Worm (Caenorhabditis elegans) whole organism, L4 larva: ENCODE measurements around the gene unc-105.

Source experiments
- D1046.2 ChIP-seq: fragments of 200-800 bp; sonication (Bioruptor generic); IDR thresholded peaks from 2 replicates; pipeline ENCODE4 v1.3.6; 2022; ENCODE audit warnings: missing genetic modification characterization, missing compliant biosample characterization
- F26F4.8 ChIP-seq: fragments of 200-800 bp; sonication (Bioruptor generic); conservative IDR thresholded peaks from 2 replicates; pipeline ENCODE4 v1.3.6; 2022; ENCODE audit warnings: missing genetic modification characterization, missing compliant biosample characterization
- F37D6.2 ChIP-seq: sonication (generic microtip); optimal IDR thresholded peaks from 2 replicates; lab custom pipeline; 2016; ENCODE audit warnings: mild to moderate bottlenecking, missing genetic modification characterization, missing compliant biosample characterization
- F49E8.2 ChIP-seq: sonication (generic microtip); optimal IDR thresholded peaks from 2 replicates; lab custom pipeline; 2016; ENCODE audit warnings: missing compliant biosample characterization, mild to moderate bottlenecking, missing genetic modification characterization, borderline replicate concordance
- T20F7.1 ChIP-seq: fragments of 200-800 bp; sonication (Bioruptor generic); optimal IDR thresholded peaks from 2 replicates; lab custom pipeline; 2018; ENCODE audit warnings: mild to moderate bottlenecking, missing genetic modification characterization, missing compliant biosample characterization
- T26A8.4 ChIP-seq: fragments of 200-800 bp; sonication (Bioruptor generic); IDR thresholded peaks from 2 replicates; pipeline ENCODE4 v1.3.6; 2022; ENCODE audit warnings: missing genetic modification characterization, missing compliant biosample characterization
- Y48G9A.11 ChIP-seq: fragments of 200-800 bp; sonication (Bioruptor generic); IDR thresholded peaks from 2 replicates; pipeline ENCODE4 v1.3.6; 2022; ENCODE audit warnings: missing genetic modification reagents, missing genetic modification characterization, missing compliant biosample characterization
- aha-1 ChIP-seq: fragments of 150-350 bp; peaks from one replicate; lab custom pipeline; 2014; ENCODE audit warnings: missing biosample characterization, missing genetic modification characterization
- arid-1 ChIP-seq: fragments of 200-800 bp; sonication (Bioruptor generic); conservative IDR thresholded peaks from 2 replicates; pipeline ENCODE4 v1.3.6; 2022; ENCODE audit warnings: missing genetic modification reagents, missing genetic modification characterization, missing compliant biosample characterization
- ceh-28 ChIP-seq: fragments of 150-350 bp; optimal IDR thresholded peaks from 2 replicates; lab custom pipeline; 2014; ENCODE audit warnings: missing biosample characterization, missing genetic modification reagents, missing genetic modification characterization
- ceh-32 ChIP-seq: sonication (generic microtip); optimal IDR thresholded peaks from 2 replicates; lab custom pipeline; 2016; ENCODE audit warnings: mild to moderate bottlenecking, missing genetic modification characterization, missing compliant biosample characterization; ENCODE audit not compliant: poor library complexity
- ceh-44 ChIP-seq: fragments of 200-800 bp; sonication (Bioruptor generic); IDR thresholded peaks from 2 replicates; pipeline ENCODE4 v1.3.6; 2022; ENCODE audit warnings: missing genetic modification reagents, missing genetic modification characterization, missing compliant biosample characterization
- cey-2 ChIP-seq: sonication (generic microtip); optimal IDR thresholded peaks from 3 replicates; lab custom pipeline; 2017; ENCODE audit warnings: missing genetic modification characterization, mild to moderate bottlenecking, missing compliant biosample characterization, antibody characterized with exemption, borderline replicate concordance; ENCODE audit not compliant: insufficient read depth
- daf-12 ChIP-seq: fragments of 150-350 bp; optimal IDR thresholded peaks from 2 replicates; lab custom pipeline; 2014; ENCODE audit warnings: missing biosample characterization, missing genetic modification reagents, missing genetic modification characterization
- daf-19 ChIP-seq: fragments of 200-800 bp; sonication (Bioruptor generic); conservative IDR thresholded peaks from 2 replicates; pipeline ENCODE4 v1.3.6; 2022; ENCODE audit warnings: missing genetic modification characterization, missing compliant biosample characterization
- dmd-6 ChIP-seq: fragments of 200-800 bp; sonication (Bioruptor generic); IDR thresholded peaks from 2 replicates; pipeline ENCODE4 v1.3.6; 2022; ENCODE audit warnings: missing genetic modification reagents, missing genetic modification characterization, missing compliant biosample characterization
- dpl-1 ChIP-seq: fragments of 150-350 bp; optimal IDR thresholded peaks from 2 replicates; lab custom pipeline; 2014; ENCODE audit warnings: missing biosample characterization, missing genetic modification reagents, missing genetic modification characterization
- hlh-11 ChIP-seq: fragments of 200-800 bp; sonication (Bioruptor generic); optimal IDR thresholded peaks from 2 replicates; lab custom pipeline; 2018; ENCODE audit warnings: mild to moderate bottlenecking, missing genetic modification characterization, missing compliant biosample characterization
- hlh-30 ChIP-seq: sonication (generic microtip); optimal IDR thresholded peaks from 2 replicates; lab custom pipeline; 2017; ENCODE audit warnings: antibody characterized with exemption, mild to moderate bottlenecking, missing genetic modification characterization, missing compliant biosample characterization; ENCODE audit not compliant: insufficient read depth
- hmg-1.1 ChIP-seq: fragments of 200-800 bp; sonication (Bioruptor generic); IDR thresholded peaks from 2 replicates; pipeline ENCODE4 v1.3.6; 2022; ENCODE audit warnings: missing genetic modification reagents, missing genetic modification characterization, missing compliant biosample characterization
- jun-1 ChIP-seq: fragments of 150-350 bp; optimal IDR thresholded peaks from 2 replicates; lab custom pipeline; 2014; ENCODE audit warnings: missing biosample characterization, missing genetic modification reagents, missing genetic modification characterization
- lin-38 ChIP-seq: fragments of 200-800 bp; sonication (Bioruptor generic); IDR thresholded peaks from 2 replicates; pipeline ENCODE4 v1.3.6; 2022; ENCODE audit warnings: missing genetic modification reagents, missing genetic modification characterization, missing compliant biosample characterization
- lir-3 ChIP-seq: sonication (generic microtip); optimal IDR thresholded peaks from 2 replicates; lab custom pipeline; 2016; ENCODE audit warnings: mild to moderate bottlenecking, missing genetic modification characterization, missing compliant biosample characterization
- mep-1 ChIP-seq: fragments of 150-350 bp; sonication (generic microtip); optimal IDR thresholded peaks from 3 replicates; lab custom pipeline; 2014; ENCODE audit warnings: missing biosample characterization, missing genetic modification characterization
- mes-2 ChIP-seq: sonication (generic microtip); optimal IDR thresholded peaks from 2 replicates; lab custom pipeline; 2016; ENCODE audit warnings: missing genotype, mild to moderate bottlenecking, missing genetic modification characterization, missing compliant biosample characterization; ENCODE audit not compliant: poor library complexity, severe bottlenecking
- nhr-11 ChIP-seq: fragments of 150-350 bp; optimal IDR thresholded peaks from 2 replicates; lab custom pipeline; 2014; ENCODE audit warnings: missing biosample characterization, missing genetic modification characterization
- nhr-25 ChIP-seq: sonication (generic microtip); optimal IDR thresholded peaks from 2 replicates; lab custom pipeline; 2017; ENCODE audit warnings: missing genetic modification characterization, mild to moderate bottlenecking, missing compliant biosample characterization, antibody characterized with exemption, moderate library complexity, borderline replicate concordance; ENCODE audit not compliant: insufficient read depth
- nhr-28 ChIP-seq: fragments of 150-350 bp; optimal IDR thresholded peaks from 2 replicates; lab custom pipeline; 2014; ENCODE audit warnings: missing biosample characterization, missing genetic modification characterization
- nhr-42 ChIP-seq: fragments of 200-800 bp; sonication (Bioruptor generic); IDR thresholded peaks from 2 replicates; pipeline ENCODE4 v1.3.6; 2022; ENCODE audit warnings: missing genetic modification characterization, missing compliant biosample characterization
- nhr-6 ChIP-seq: fragments of 150-350 bp; optimal IDR thresholded peaks from 2 replicates; lab custom pipeline; 2014; ENCODE audit warnings: missing biosample characterization, missing genetic modification characterization
- pha-4 ChIP-seq, 2 experiments: fragments of 150-350 bp in 1 of 2; fragments of 200-800 bp in 1 of 2; sonication (Bioruptor generic) in 1 of 2; IDR thresholded peaks in 1 of 2; optimal IDR thresholded peaks in 1 of 2; 2 replicates each; pipeline versions ENCODE4 v1.3.6 to Lab custom; 2014 to 2022; ENCODE audit warnings: missing genetic modification characterization in 2 of 2, missing genetic modification reagents in 2 of 2, missing biosample characterization in 1 of 2, missing compliant biosample characterization in 1 of 2
- php-3 ChIP-seq: fragments of 200-800 bp; sonication (Bioruptor generic); IDR thresholded peaks from 2 replicates; pipeline ENCODE4 v1.3.6; 2022; ENCODE audit warnings: missing genetic modification reagents, missing genetic modification characterization, missing compliant biosample characterization
- rbr-2 ChIP-seq: sonication (generic microtip); optimal IDR thresholded peaks from 2 replicates; lab custom pipeline; 2016; ENCODE audit warnings: missing genotype, missing genetic modification characterization, missing compliant biosample characterization
- skn-1 ChIP-seq: fragments of 150-350 bp; optimal IDR thresholded peaks from 2 replicates; lab custom pipeline; 2014; ENCODE audit warnings: missing biosample characterization, missing genetic modification characterization
- snpc-1.2 ChIP-seq: fragments of 200-800 bp; sonication (Bioruptor generic); IDR thresholded peaks from 2 replicates; pipeline ENCODE4 v1.3.6; 2022; ENCODE audit warnings: missing genetic modification reagents, missing genetic modification characterization, missing compliant biosample characterization
- spr-3 ChIP-seq: fragments of 200-800 bp; sonication (Bioruptor generic); optimal IDR thresholded peaks from 2 replicates; lab custom pipeline; 2018; ENCODE audit warnings: mild to moderate bottlenecking, missing genetic modification characterization, missing compliant biosample characterization
- unc-130 ChIP-seq: sonication (generic microtip); optimal IDR thresholded peaks from 2 replicates; lab custom pipeline; 2016; ENCODE audit warnings: missing genetic modification reagents, missing genetic modification characterization, missing compliant biosample characterization

Gene unc-105

DNA sequence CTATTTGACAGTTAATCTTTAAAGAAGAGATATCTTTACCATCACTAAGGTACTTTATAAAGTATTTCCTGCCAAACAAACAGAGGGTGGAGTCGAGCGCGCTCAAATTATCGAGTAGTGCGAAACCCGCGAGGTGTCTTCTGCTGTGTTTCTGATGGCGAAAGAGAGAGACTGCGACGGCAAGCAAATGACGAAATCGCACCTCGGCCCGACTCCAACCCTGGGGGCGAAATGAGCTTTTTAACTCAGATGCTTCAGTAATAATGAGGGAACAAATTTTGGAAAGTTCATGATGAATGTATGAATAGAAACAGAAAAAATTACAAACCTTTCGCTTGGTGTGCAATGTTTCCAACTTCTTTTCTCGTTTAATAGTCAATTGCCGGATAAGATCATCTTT lies 24.7 kb upstream of the unc-105 start (continued):
- TF ChIP-seq ceh-32 (tag; lab: Kevin White, UChicago) (no peak), unc-130 (GFP tag; lab: Kevin White, UChicago) (no peak), hlh-30 (tag; lab: Kevin White, UChicago) (peak; percentile 48), hmg-1.1 (GFP tag; lab: Robert Waterston, UW) (0 out of 2 replicates have a peak, but pooled peaks have one; percentile 53), T26A8.4 (GFP tag; lab: Robert Waterston, UW) (peak; percentile 62), spr-3 (GFP tag; lab: Kevin White, UChicago) (no peak), ceh-28 (tag; lab: Kevin White, UChicago) (no peak), mes-2 (tag; lab: Kevin White, UChicago) (peak; percentile 77), D1046.2 (no peak), nhr-25 (tag; lab: Kevin White, UChicago) (peak; percentile 53), arid-1 (0 out of 2 replicates have a peak, but pooled peaks have one; percentile 13), ceh-44 (no peak), rbr-2 (tag; lab: Kevin White, UChicago) (peak; percentile 23), F49E8.2 (tag; lab: Kevin White, UChicago) (peak; percentile 60), lin-38 (GFP tag; lab: Robert Waterston, UW) (peak; percentile 71), lir-3 (no peak), dpl-1 (GFP tag; lab: Kevin White, UChicago) (peak; percentile 19), mep-1 (tag; lab: Kevin White, UChicago) (peak; percentile 75), hlh-11 (tag; lab: Kevin White, UChicago) (peak; percentile 56), T20F7.1 (GFP tag; lab: Kevin White, UChicago) (no peak), aha-1 (tag; lab: Kevin White, UChicago) (peak; percentile 90), pha-4 (GFP tag; IDR thresholded peaks at IDR 0.05; lab: Robert Waterston, UW) (no peak), pha-4 (tag; optimal IDR thresholded peaks at IDR 0.05; lab: Kevin White, UChicago) (no peak), nhr-6 (tag; lab: Kevin White, UChicago) (peak; percentile 10), daf-12 (no peak), cey-2 (tag; lab: Kevin White, UChicago) (no peak), nhr-11 (tag; lab: Kevin White, UChicago) (peak; percentile 37), daf-19 (GFP tag; lab: Robert Waterston, UW) (no peak), F37D6.2 (tag; lab: Kevin White, UChicago) (no peak), nhr-28 (tag; lab: Kevin White, UChicago) (peak; percentile 0), php-3 (no peak; the same call in 1 of the 2 replicates), nhr-42 (GFP tag; lab: Robert Waterston, UW) (no peak; the same call in 1 of the 2 replicates), skn-1 (tag; lab: Kevin White, UChicago) (no peak), F26F4.8 (GFP tag; lab: Robert Waterston, UW) (no peak), Y48G9A.11 (GFP tag; lab: Robert Waterston, UW) (peak; percentile 40; the same call in 1 of the 2 replicates), dmd-6 (GFP tag; lab: Robert Waterston, UW) (peak; percentile 25; the same call in 1 of the 2 replicates), snpc-1.2 (GFP tag; lab: Robert Waterston, UW) (peak; percentile 76)

DNA sequence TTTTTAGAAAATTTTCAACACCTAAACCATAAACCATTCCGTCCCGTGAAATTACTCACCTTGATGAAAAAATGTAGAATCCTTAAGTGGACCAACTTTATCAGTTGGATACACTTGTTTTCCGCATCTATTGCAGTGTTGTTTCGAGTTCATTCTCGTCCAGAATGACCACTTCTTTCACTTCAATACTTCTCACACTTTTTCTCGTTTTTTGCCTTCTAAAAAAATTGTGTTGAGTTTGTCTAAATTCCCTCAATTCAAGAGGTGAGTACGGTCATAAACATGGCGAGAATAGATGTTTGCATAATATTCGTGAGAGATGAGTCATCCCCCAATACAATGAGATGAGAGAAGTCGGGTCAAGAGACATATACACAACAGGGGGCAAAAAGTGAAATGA lies 23.7 kb upstream of the unc-105 start, which contains the start of gene ltd-1:
Gene ltd-1 (minus strand): TSS at position 218 of the 400 bp plus-strand sequence.
- TF ChIP-seq jun-1 (tag; lab: Kevin White, UChicago) (no peak), aha-1 (tag; lab: Kevin White, UChicago) (peak; percentile 58)
